Fruit fly (Drosophila melanogaster): Measurements from ENCODE around the gene CG33223.

Gene CG33223

dm6 chrX:8484778-8485177 is 1.1 kb upstream of the CG33223 start:
- TF ChIP-seq pan (optimal IDR thresholded peaks at IDR 0.05) (no peak), usp (GFP tag; optimal IDR thresholded peaks at IDR 0.05) (no peak), Dll (optimal IDR thresholded peaks at IDR 0.05) (no peak), EcR (GFP tag; optimal IDR thresholded peaks at IDR 0.05) (no peak), CG8478 (optimal IDR thresholded peaks at IDR 0.05) (no peak), psq (optimal IDR thresholded peaks at IDR 0.05) (no peak)

- TF ChIP-seq Dll (optimal IDR thresholded peaks at IDR 0.05) (no peak), EcR (GFP tag; optimal IDR thresholded peaks at IDR 0.05) (no peak), CG8478 (optimal IDR thresholded peaks at IDR 0.05) (no peak), psq (optimal IDR thresholded peaks at IDR 0.05) (no peak), usp (GFP tag; optimal IDR thresholded peaks at IDR 0.05) (no peak), pan (optimal IDR thresholded peaks at IDR 0.05) (no peak)
These were observed 2.2 kb downstream of the CG33223 start, which contains the start of gene Cp38 for dm6 chrX:8481462-8481861. Gene Cp38, plus strand, starts transcription at chrX:8481837.

- no peak for TF ChIP-seq Dll (optimal IDR thresholded peaks at IDR 0.05)
- TF ChIP-seq pan (optimal IDR thresholded peaks at IDR 0.05) = no peak
- no peak for TF ChIP-seq psq (optimal IDR thresholded peaks at IDR 0.05)
- TF ChIP-seq usp (GFP tag; optimal IDR thresholded peaks at IDR 0.05) = no peak
- TF ChIP-seq EcR (GFP tag; optimal IDR thresholded peaks at IDR 0.05) = no peak
- TF ChIP-seq CG8478 (optimal IDR thresholded peaks at IDR 0.05) = no peak
These were observed 4.6 kb downstream of the CG33223 start, which contains the start of gene Cp36 for dm6 chrX:8479031-8479568. Gene Cp36, plus strand, starts transcription at chrX:8479319.

dm6 chrX:8476817-8477216 is 6.9 kb downstream of the CG33223 start, which contains the start of gene Cp7Fc:
Gene Cp7Fc, plus strand, starts transcription at chrX:8477117.
- TF ChIP-seq CG8478 (optimal IDR thresholded peaks at IDR 0.05) = no peak
- no peak for TF ChIP-seq pan (optimal IDR thresholded peaks at IDR 0.05)
- no peak for TF ChIP-seq Dll (optimal IDR thresholded peaks at IDR 0.05)
- no peak for TF ChIP-seq psq (optimal IDR thresholded peaks at IDR 0.05)
- no peak for TF ChIP-seq usp (GFP tag; optimal IDR thresholded peaks at IDR 0.05)
- no peak for TF ChIP-seq EcR (GFP tag; optimal IDR thresholded peaks at IDR 0.05)

- no peak for TF ChIP-seq psq (optimal IDR thresholded peaks at IDR 0.05)
- no peak for TF ChIP-seq usp (GFP tag; optimal IDR thresholded peaks at IDR 0.05)
- no peak for TF ChIP-seq EcR (GFP tag; optimal IDR thresholded peaks at IDR 0.05)
- TF ChIP-seq Dll (optimal IDR thresholded peaks at IDR 0.05) = no peak
- TF ChIP-seq CG8478 (optimal IDR thresholded peaks at IDR 0.05) = no peak
- TF ChIP-seq pan (optimal IDR thresholded peaks at IDR 0.05) = no peak
These were observed 8.0 kb downstream of the CG33223 start for dm6 chrX:8475657-8476056.

dm6 chrX:8473339-8473887 is 10.3 kb downstream of the CG33223 start, which contains the start of gene Cp7Fb:
Gene Cp7Fb, plus strand, starts transcription at chrX:8473837.
- TF ChIP-seq EcR (GFP tag; optimal IDR thresholded peaks at IDR 0.05) (no peak), pan (optimal IDR thresholded peaks at IDR 0.05) (no peak), psq (optimal IDR thresholded peaks at IDR 0.05) (no peak), Dll (optimal IDR thresholded peaks at IDR 0.05) (no peak), usp (GFP tag; optimal IDR thresholded peaks at IDR 0.05) (no peak), CG8478 (optimal IDR thresholded peaks at IDR 0.05) (no peak)

- TF ChIP-seq psq (optimal IDR thresholded peaks at IDR 0.05) (no peak), EcR (GFP tag; optimal IDR thresholded peaks at IDR 0.05) (no peak), usp (GFP tag; optimal IDR thresholded peaks at IDR 0.05) (no peak), CG8478 (optimal IDR thresholded peaks at IDR 0.05) (no peak), Dll (optimal IDR thresholded peaks at IDR 0.05) (no peak), pan (optimal IDR thresholded peaks at IDR 0.05) (no peak)
These were observed 13.1 kb downstream of the CG33223 start, which contains the start of gene Cp7Fa for dm6 chrX:8470588-8470987. Gene Cp7Fa, plus strand, starts transcription at chrX:8470888.

dm6 chrX:8469606-8470005 is 14.1 kb downstream of the CG33223 start:
- TF ChIP-seq usp (GFP tag; optimal IDR thresholded peaks at IDR 0.05) (no peak), CG8478 (optimal IDR thresholded peaks at IDR 0.05) (no peak), EcR (GFP tag; optimal IDR thresholded peaks at IDR 0.05) (no peak), pan (optimal IDR thresholded peaks at IDR 0.05) (no peak), psq (optimal IDR thresholded peaks at IDR 0.05) (no peak), Dll (optimal IDR thresholded peaks at IDR 0.05) (no peak)

dm6 chrX:8468962-8469459 is 14.7 kb downstream of the CG33223 start, which contains the start of gene CG12116:
Gene CG12116, minus strand, starts transcription at chrX:8469012.
- TF ChIP-seq pan (optimal IDR thresholded peaks at IDR 0.05) (no peak), Dll (optimal IDR thresholded peaks at IDR 0.05) (no peak), psq (optimal IDR thresholded peaks at IDR 0.05) (no peak), EcR (GFP tag; optimal IDR thresholded peaks at IDR 0.05) (no peak), CG8478 (optimal IDR thresholded peaks at IDR 0.05) (no peak), usp (GFP tag; optimal IDR thresholded peaks at IDR 0.05) (no peak)

dm6 chrX:8466729-8467215 is 16.9 kb downstream of the CG33223 start:
- TF ChIP-seq CG8478 (optimal IDR thresholded peaks at IDR 0.05) (no peak), usp (GFP tag; optimal IDR thresholded peaks at IDR 0.05) (no peak), EcR (GFP tag; optimal IDR thresholded peaks at IDR 0.05) (no peak), psq (optimal IDR thresholded peaks at IDR 0.05) (no peak), Dll (optimal IDR thresholded peaks at IDR 0.05) (no peak), pan (optimal IDR thresholded peaks at IDR 0.05) (no peak)

dm6 chrX:8464378-8465036 is 19.2 kb downstream of the CG33223 start, which contains the start of gene Sptr:
Gene Sptr, minus strand, starts transcription at chrX:8464438.
- no peak for TF ChIP-seq Dll (optimal IDR thresholded peaks at IDR 0.05)
- no peak for TF ChIP-seq pan (optimal IDR thresholded peaks at IDR 0.05)
- no peak for TF ChIP-seq psq (optimal IDR thresholded peaks at IDR 0.05)
- TF ChIP-seq EcR (GFP tag; optimal IDR thresholded peaks at IDR 0.05) = no peak
- no peak for TF ChIP-seq usp (GFP tag; optimal IDR thresholded peaks at IDR 0.05)
- TF ChIP-seq CG8478 (optimal IDR thresholded peaks at IDR 0.05) = no peak
